Worm (Caenorhabditis elegans) whole organism, L1 larva: ENCODE data around the gene fbxa-56.

Experiments
- C16A3.4 ChIP-seq: fragments of 150-350 bp; optimal IDR thresholded peaks from 2 replicates; lab custom pipeline; 2014; ENCODE audit warnings: missing biosample characterization, missing genetic modification characterization
- C34B4.2 ChIP-seq: sonication (generic microtip); optimal IDR thresholded peaks from 2 replicates; lab custom pipeline; 2017; ENCODE audit warnings: mild to moderate bottlenecking, missing genetic modification characterization, missing compliant biosample characterization
- F16B12.6 ChIP-seq: fragments of 150-350 bp; optimal IDR thresholded peaks from 2 replicates; lab custom pipeline; 2014; ENCODE audit warnings: missing biosample characterization, missing genetic modification characterization
- Y116A8C.19 ChIP-seq: sonication (generic microtip); optimal IDR thresholded peaks from 2 replicates; lab custom pipeline; 2016; ENCODE audit warnings: missing compliant biosample characterization, missing genetic modification characterization, borderline replicate concordance
- aha-1 ChIP-seq: fragments of 150-350 bp; optimal IDR thresholded peaks from 2 replicates; lab custom pipeline; 2014; ENCODE audit warnings: missing biosample characterization, missing genetic modification characterization
- blmp-1 ChIP-seq: fragments of 150-350 bp; optimal IDR thresholded peaks from 2 replicates; lab custom pipeline; 2014; ENCODE audit warnings: missing biosample characterization, missing genetic modification characterization
- ceh-63 ChIP-seq: fragments of 200-800 bp; sonication (Bioruptor generic); optimal IDR thresholded peaks from 2 replicates; lab custom pipeline; 2018; ENCODE audit warnings: mild to moderate bottlenecking, missing genetic modification characterization, missing compliant biosample characterization
- ceh-8 ChIP-seq: fragments of 200-800 bp; sonication (Bioruptor generic); optimal IDR thresholded peaks from 2 replicates; lab custom pipeline; 2018; ENCODE audit warnings: mild to moderate bottlenecking, missing genetic modification characterization, moderate library complexity, missing compliant biosample characterization
- ceh-82 ChIP-seq, 3 experiments: fragments of 150-350 bp in 1 of 3; sonication (generic microtip) in 2 of 3; optimal IDR thresholded peaks; 2 replicates each; lab custom pipeline; 2014 to 2017; ENCODE audit warnings: missing biosample characterization in 3 of 3, missing genetic modification characterization in 3 of 3
- ceh-88 ChIP-seq: fragments of 200-800 bp; sonication (Bioruptor generic); IDR thresholded peaks from 2 replicates; pipeline ENCODE4 v1.3.6; 2022; ENCODE audit warnings: missing genetic modification characterization, missing compliant biosample characterization
- ceh-90 ChIP-seq: sonication (generic microtip); optimal IDR thresholded peaks from 2 replicates; lab custom pipeline; 2016; ENCODE audit warnings: missing genetic modification characterization, missing compliant biosample characterization
- efl-1 ChIP-seq, 4 experiments: fragments of 150-350 bp; optimal IDR thresholded peaks in 3 of 4; peaks in 1 of 4; 1 replicate in 1 of 4; 2 replicates in 3 of 4; lab custom pipeline; 2014; ENCODE audit warnings: missing biosample characterization in 2 of 4, missing genetic modification characterization in 2 of 4, missing genetic modification reagents in 2 of 4
- elt-3 ChIP-seq, 6 experiments: fragments of 150-350 bp in 1 of 6; sonication (generic microtip); optimal IDR thresholded peaks; 2 replicates each; lab custom pipeline; 2017 to 2018; ENCODE audit warnings: missing biosample characterization in 6 of 6, missing genetic modification characterization in 6 of 6, inconsistent platforms in 1 of 6
- fkh-10 ChIP-seq: sonication (generic microtip); optimal IDR thresholded peaks from 2 replicates; lab custom pipeline; 2017; ENCODE audit warnings: missing biosample characterization, missing genetic modification reagents, missing genetic modification characterization
- fkh-8 ChIP-seq: sonication (generic microtip); optimal IDR thresholded peaks from 2 replicates; lab custom pipeline; 2016; ENCODE audit warnings: mild to moderate bottlenecking, missing genetic modification characterization, missing compliant biosample characterization
- fos-1 ChIP-seq: fragments of 150-350 bp; optimal IDR thresholded peaks from 2 replicates; lab custom pipeline; 2014; ENCODE audit warnings: missing biosample characterization, missing genetic modification characterization
- grh-1 ChIP-seq: fragments of 200-800 bp; sonication (Bioruptor generic); IDR thresholded peaks from 2 replicates; pipeline ENCODE4 v1.3.6; 2022; ENCODE audit warnings: missing genetic modification reagents, missing genetic modification characterization, missing compliant biosample characterization
- hpl-2 ChIP-seq: fragments of 150-350 bp; optimal IDR thresholded peaks from 2 replicates; lab custom pipeline; 2014; ENCODE audit warnings: missing biosample characterization, missing genetic modification reagents, missing genetic modification characterization
- irx-1 ChIP-seq: sonication (generic microtip); optimal IDR thresholded peaks from 2 replicates; lab custom pipeline; 2016; ENCODE audit warnings: missing genetic modification characterization, missing compliant biosample characterization
- jun-1 ChIP-seq: fragments of 150-350 bp; optimal IDR thresholded peaks from 2 replicates; lab custom pipeline; 2014; ENCODE audit warnings: missing biosample characterization, missing genetic modification reagents, missing genetic modification characterization
- lin-14 ChIP-seq: fragments of 200-800 bp; sonication (Bioruptor generic); optimal IDR thresholded peaks from 2 replicates; lab custom pipeline; 2018; ENCODE audit warnings: mild to moderate bottlenecking, missing genetic modification characterization, moderate library complexity, missing compliant biosample characterization
- lir-3 ChIP-seq: sonication (generic microtip); optimal IDR thresholded peaks from 2 replicates; lab custom pipeline; 2016; ENCODE audit warnings: mild to moderate bottlenecking, missing genetic modification characterization, moderate library complexity, missing compliant biosample characterization; ENCODE audit not compliant: poor library complexity
- mab-9 ChIP-seq: fragments of 200-800 bp; sonication (Bioruptor generic); IDR thresholded peaks from 2 replicates; pipeline ENCODE4 v1.3.6; 2022; ENCODE audit warnings: missing genetic modification reagents, missing genetic modification characterization, missing compliant biosample characterization
- mep-1 ChIP-seq: fragments of 150-350 bp; optimal IDR thresholded peaks from 2 replicates; lab custom pipeline; 2014; ENCODE audit warnings: missing biosample characterization, missing genetic modification characterization
- nhr-19 ChIP-seq: fragments of 200-800 bp; sonication (Bioruptor generic); conservative IDR thresholded peaks from 2 replicates; pipeline ENCODE4 v1.3.6; 2022; ENCODE audit warnings: missing genetic modification characterization, missing compliant biosample characterization
- nhr-20 ChIP-seq: sonication (generic microtip); optimal IDR thresholded peaks from 2 replicates; lab custom pipeline; 2016; ENCODE audit warnings: mild to moderate bottlenecking, missing genetic modification characterization, missing compliant biosample characterization
- nhr-237 ChIP-seq: fragments of 150-350 bp; optimal IDR thresholded peaks from 2 replicates; lab custom pipeline; 2014; ENCODE audit warnings: missing biosample characterization, missing genetic modification characterization
- nhr-77 ChIP-seq: fragments of 150-350 bp; optimal IDR thresholded peaks from 2 replicates; lab custom pipeline; 2014; ENCODE audit warnings: missing biosample characterization, missing genetic modification characterization
- pqm-1 ChIP-seq: sonication (generic microtip); optimal IDR thresholded peaks from 3 replicates; lab custom pipeline; 2017; ENCODE audit warnings: missing biosample characterization, missing genetic modification characterization
- snu-23 ChIP-seq: sonication (generic microtip); optimal IDR thresholded peaks from 2 replicates; lab custom pipeline; 2016; ENCODE audit warnings: missing genetic modification characterization, missing compliant biosample characterization
- tlp-1 ChIP-seq: fragments of 150-350 bp; optimal IDR thresholded peaks from 2 replicates; lab custom pipeline; 2014; ENCODE audit warnings: missing biosample characterization, missing genetic modification characterization
- unc-130 ChIP-seq: fragments of 150-350 bp; optimal IDR thresholded peaks from 2 replicates; lab custom pipeline; 2017; ENCODE audit warnings: missing biosample characterization, missing genetic modification characterization, inconsistent platforms
- unc-86 ChIP-seq: sonication (generic microtip); optimal IDR thresholded peaks from 2 replicates; lab custom pipeline; 2016; ENCODE audit warnings: missing genetic modification characterization, missing compliant biosample characterization
- unc-98 ChIP-seq: fragments of 200-800 bp; sonication (Bioruptor generic); IDR thresholded peaks from 2 replicates; pipeline ENCODE4 v1.3.6; 2022; ENCODE audit warnings: missing genetic modification characterization, missing compliant biosample characterization
- vab-15 ChIP-seq: sonication (generic microtip); optimal IDR thresholded peaks from 2 replicates; lab custom pipeline; 2017; ENCODE audit warnings: missing genotype, mild to moderate bottlenecking, missing genetic modification characterization, missing compliant biosample characterization
- xbp-1 ChIP-seq: sonication (generic microtip); optimal IDR thresholded peaks from 2 replicates; lab custom pipeline; 2016; ENCODE audit warnings: missing genetic modification characterization, missing compliant biosample characterization
- ztf-11 ChIP-seq, 2 experiments: sonication (generic microtip); optimal IDR thresholded peaks; 2 replicates each; lab custom pipeline; 2016 to 2017; ENCODE audit warnings: missing genetic modification characterization in 2 of 2, missing biosample characterization in 1 of 2, missing compliant biosample characterization in 1 of 2
- ztf-4 ChIP-seq: fragments of 150-350 bp; optimal IDR thresholded peaks from 2 replicates; lab custom pipeline; 2014; ENCODE audit warnings: missing biosample characterization, missing genetic modification characterization

The fbxa-56 gene

ce11 chrIII:978889-979288, 41.0 kb upstream of the fbxa-56 start:
- TF ChIP-seq ceh-88 (GFP tag; lab: Robert Waterston, UW) (no peak), efl-1 (optimal IDR thresholded peaks at IDR 0.05; lab: Kevin White, UChicago) (no peak), efl-1 (GFP tag; optimal IDR thresholded peaks at IDR 0.05 in 1 of 2; lab: Kevin White, UChicago) (peak in 1 of 2 experiments; percentile 23), ceh-82 (tag; optimal IDR thresholded peaks at IDR 0.05; lab: Kevin White, UChicago) (no peak)
- TF ChIP-seq, all 84 proteins: peak for 1

ce11 chrIII:970928-971327, 33.1 kb upstream of the fbxa-56 start:
- TF ChIP-seq unc-98: no peak
- TF ChIP-seq grh-1 (GFP tag; lab: Robert Waterston, UW): no peak
- TF ChIP-seq hpl-2 (GFP tag; lab: Kevin White, UChicago): no peak
- no peak for TF ChIP-seq efl-1 (optimal IDR thresholded peaks at IDR 0.05; lab: Kevin White, UChicago)
- no peak for TF ChIP-seq efl-1 (GFP tag; optimal IDR thresholded peaks at IDR 0.05 in 1 of 2; lab: Kevin White, UChicago)
- no peak for TF ChIP-seq vab-15 (tag; lab: Kevin White, UChicago)
- TF ChIP-seq tlp-1 (tag; lab: Kevin White, UChicago): no peak
- TF ChIP-seq ceh-8: no peak
- TF ChIP-seq irx-1 (tag; lab: Kevin White, UChicago): no peak
- TF ChIP-seq fkh-10 (GFP tag; lab: Kevin White, UChicago): no peak
- no peak for TF ChIP-seq C34B4.2 (tag; lab: Kevin White, UChicago)

- TF ChIP-seq C16A3.4 (tag; lab: Kevin White, UChicago) (no peak), F16B12.6 (tag; lab: Kevin White, UChicago) (no peak), fkh-8 (no peak), Y116A8C.19 (no peak), nhr-77 (tag; lab: Kevin White, UChicago) (no peak)
Measured at ce11 chrIII:966259-966658, 28.4 kb upstream of the fbxa-56 start.

- no peak for TF ChIP-seq fkh-8
- TF ChIP-seq ceh-63 (GFP tag; lab: Kevin White, UChicago): no peak
- no peak for TF ChIP-seq lir-3
- TF ChIP-seq ceh-82 (tag; optimal IDR thresholded peaks at IDR 0.05; lab: Kevin White, UChicago): no peak
- no peak for TF ChIP-seq jun-1
- TF ChIP-seq xbp-1 (tag; lab: Kevin White, UChicago): no peak
- TF ChIP-seq nhr-19: no peak
- no peak for TF ChIP-seq blmp-1 (tag; lab: Kevin White, UChicago)
- TF ChIP-seq snu-23: no peak
- TF ChIP-seq fos-1 (tag; lab: Kevin White, UChicago): no peak
- no peak for TF ChIP-seq lin-14 (GFP tag; lab: Kevin White, UChicago)
- no peak for TF ChIP-seq nhr-237
- TF ChIP-seq elt-3 (tag; optimal IDR thresholded peaks at IDR 0.05; lab: Kevin White, UChicago): no peak
- no peak for TF ChIP-seq unc-130 (tag; lab: Kevin White, UChicago)
- no peak for TF ChIP-seq ztf-4 (tag; lab: Kevin White, UChicago)
- TF ChIP-seq Y116A8C.19: no peak
- TF ChIP-seq mep-1 (tag; lab: Kevin White, UChicago): no peak
- TF ChIP-seq hpl-2 (GFP tag; lab: Kevin White, UChicago): no peak
- no peak for TF ChIP-seq unc-98
- TF ChIP-seq mab-9 (GFP tag; lab: Robert Waterston, UW): no peak
Measured at ce11 chrIII:964637-965036, 26.8 kb upstream of the fbxa-56 start.

- TF ChIP-seq pqm-1 (tag; lab: Kevin White, UChicago): no peak
- no peak for TF ChIP-seq ztf-11 (tag; optimal IDR thresholded peaks at IDR 0.05; lab: Kevin White, UChicago)
- TF ChIP-seq fos-1 (tag; lab: Kevin White, UChicago): no peak
- no peak for TF ChIP-seq nhr-20 (tag; lab: Kevin White, UChicago)
- no peak for TF ChIP-seq jun-1
- TF ChIP-seq aha-1 (tag; lab: Kevin White, UChicago): no peak
- TF ChIP-seq unc-86: no peak
- no peak for TF ChIP-seq ceh-90
Measured at ce11 chrIII:961948-962347, 24.1 kb upstream of the fbxa-56 start, which contains the start of gene fbxa-51. TSS of gene fbxa-51 (plus strand) at chrIII:962269.
